Worm (Caenorhabditis elegans) whole organism, midembryonic: ENCODE measurements around the gene T05H10.1.

Source experiments
- T22C8.4 ChIP-seq: fragments of 200-800 bp; sonication (Bioruptor generic); IDR thresholded peaks from 2 replicates; pipeline ENCODE4 v1.3.6; 2022; ENCODE audit warnings: missing genetic modification characterization, missing compliant biosample characterization
- cog-1 ChIP-seq: sonication (generic microtip); optimal IDR thresholded peaks from 2 replicates; lab custom pipeline; 2016; ENCODE audit warnings: missing genetic modification characterization, missing compliant biosample characterization
- flt-1 ChIP-seq: fragments of 200-800 bp; sonication (Bioruptor generic); IDR thresholded peaks from 2 replicates; pipeline ENCODE4 v1.3.6; 2022; ENCODE audit warnings: missing genetic modification characterization, missing compliant biosample characterization
- klf-2 ChIP-seq: fragments of 200-800 bp; sonication (Bioruptor generic); conservative IDR thresholded peaks from 2 replicates; pipeline ENCODE4 v1.3.6; 2022; ENCODE audit warnings: missing genetic modification reagents, missing genetic modification characterization, missing compliant biosample characterization
- med-1 ChIP-seq: sonication (generic microtip); optimal IDR thresholded peaks from 2 replicates; lab custom pipeline; 2017; ENCODE audit warnings: missing genetic modification characterization, mild to moderate bottlenecking, missing compliant biosample characterization, antibody characterized with exemption, missing genetic modification reagents; ENCODE audit not compliant: insufficient read depth
- ref-1 ChIP-seq: fragments of 200-800 bp; sonication (Bioruptor generic); conservative IDR thresholded peaks from 2 replicates; pipeline ENCODE4 v1.3.6; 2022; ENCODE audit warnings: missing genetic modification reagents, missing genetic modification characterization, missing compliant biosample characterization
- tab-1 ChIP-seq: fragments of 200-800 bp; sonication (Bioruptor generic); IDR thresholded peaks from 2 replicates; pipeline ENCODE4 v1.3.6; 2022; ENCODE audit warnings: missing genetic modification characterization, missing compliant biosample characterization
- ztf-23 ChIP-seq: fragments of 200-800 bp; sonication (Bioruptor generic); IDR thresholded peaks from 2 replicates; pipeline ENCODE4 v1.3.6; 2022; ENCODE audit warnings: missing genetic modification reagents, missing genetic modification characterization, missing compliant biosample characterization
- ztf-29 ChIP-seq: fragments of 200-800 bp; sonication (Bioruptor generic); IDR thresholded peaks from 2 replicates; pipeline ENCODE4 v1.3.6; 2022; ENCODE audit warnings: missing genetic modification reagents, missing genetic modification characterization, missing compliant biosample characterization

T05H10.1 gene

ce11 chrII:8086803-8087202 lies 44.4 kb downstream of the T05H10.1 start, which contains the start of gene K02C4.3:
Gene K02C4.3, minus strand, starts transcription at chrII:8086853.
- TF ChIP-seq ref-1 (GFP tag; lab: Robert Waterston, UW) (no peak), ztf-29 (GFP tag; lab: Robert Waterston, UW) (no peak), flt-1 (GFP tag; lab: Robert Waterston, UW) (no peak), cog-1 (no peak), ztf-23 (no peak), med-1 (GFP tag; lab: Kevin White, UChicago) (no peak), T22C8.4 (GFP tag; lab: Robert Waterston, UW) (no peak), klf-2 (GFP tag; lab: Robert Waterston, UW) (no peak), tab-1 (GFP tag; lab: Robert Waterston, UW) (no peak)

ce11 chrII:8091528-8091927 lies 49.1 kb downstream of the T05H10.1 start:
- TF ChIP-seq med-1 (GFP tag; lab: Kevin White, UChicago) (no peak), cog-1 (no peak), flt-1 (GFP tag; lab: Robert Waterston, UW) (no peak), ref-1 (GFP tag; lab: Robert Waterston, UW) (no peak)

- TF ChIP-seq tab-1 (GFP tag; lab: Robert Waterston, UW), result no peak
These were observed 50.1 kb downstream of the T05H10.1 start, which contains the start of gene ltd-1 for ce11 chrII:8092537-8092936. Gene ltd-1, minus strand, starts transcription at chrII:8092754.

- TF ChIP-seq ztf-23 (no peak), tab-1 (GFP tag; lab: Robert Waterston, UW) (no peak), klf-2 (GFP tag; lab: Robert Waterston, UW) (no peak), ztf-29 (GFP tag; lab: Robert Waterston, UW) (no peak), flt-1 (GFP tag; lab: Robert Waterston, UW) (no peak), T22C8.4 (GFP tag; lab: Robert Waterston, UW) (no peak), med-1 (GFP tag; lab: Kevin White, UChicago) (no peak), cog-1 (no peak), ref-1 (GFP tag; lab: Robert Waterston, UW) (no peak)
These were observed 50.9 kb downstream of the T05H10.1 start for ce11 chrII:8093283-8093682.

ce11 chrII:8093914-8094313 lies 51.5 kb downstream of the T05H10.1 start:
- TF ChIP-seq ref-1 (GFP tag; lab: Robert Waterston, UW), result no peak
- TF ChIP-seq ztf-23, result no peak
- no peak for TF ChIP-seq T22C8.4 (GFP tag; lab: Robert Waterston, UW)
- no peak for TF ChIP-seq med-1 (GFP tag; lab: Kevin White, UChicago)
- no peak for TF ChIP-seq ztf-29 (GFP tag; lab: Robert Waterston, UW)
- TF ChIP-seq tab-1 (GFP tag; lab: Robert Waterston, UW), result no peak
- TF ChIP-seq flt-1 (GFP tag; lab: Robert Waterston, UW), result no peak
- no peak for TF ChIP-seq klf-2 (GFP tag; lab: Robert Waterston, UW)
- no peak for TF ChIP-seq cog-1
